Fruit fly (Drosophila melanogaster) S2 (cell line): ENCODE measurements around the gene grass.

ENCODE experiments used
- CG8478 ChIP-seq: fragments of >200 bp; optimal IDR thresholded peaks from 2 replicates; lab custom pipeline; 2018
- CTCF ChIP-seq, 2 experiments: fragments of >200 bp; optimal IDR thresholded peaks; 2 replicates each; lab custom pipeline; 2018

grass gene

DNA sequence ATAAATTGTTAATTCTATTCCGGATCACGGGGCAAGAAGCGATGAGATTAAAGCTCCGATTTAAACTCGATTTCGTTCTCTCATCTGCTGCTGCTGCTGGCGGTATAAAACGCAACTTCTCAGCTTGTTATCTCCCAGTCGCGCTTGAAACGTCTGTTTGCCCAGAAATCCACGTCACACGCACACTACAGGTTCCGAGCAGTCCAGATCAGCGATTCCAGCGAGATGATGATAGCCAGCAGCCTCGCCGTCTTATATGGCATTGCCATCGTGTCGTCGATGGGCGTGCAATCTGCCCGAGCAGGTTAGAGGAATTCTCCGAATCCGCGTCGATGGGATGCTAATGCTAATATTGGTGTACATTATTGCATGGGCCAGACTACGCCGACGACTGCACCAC is at the start of gene grass:
grass (plus strand) TSS at position 135 of the 400 bp plus-strand sequence.
- no peak for TF ChIP-seq CTCF (optimal IDR thresholded peaks at IDR 0.05; lab: Kevin White, UChicago)
- no peak for TF ChIP-seq CG8478

DNA sequence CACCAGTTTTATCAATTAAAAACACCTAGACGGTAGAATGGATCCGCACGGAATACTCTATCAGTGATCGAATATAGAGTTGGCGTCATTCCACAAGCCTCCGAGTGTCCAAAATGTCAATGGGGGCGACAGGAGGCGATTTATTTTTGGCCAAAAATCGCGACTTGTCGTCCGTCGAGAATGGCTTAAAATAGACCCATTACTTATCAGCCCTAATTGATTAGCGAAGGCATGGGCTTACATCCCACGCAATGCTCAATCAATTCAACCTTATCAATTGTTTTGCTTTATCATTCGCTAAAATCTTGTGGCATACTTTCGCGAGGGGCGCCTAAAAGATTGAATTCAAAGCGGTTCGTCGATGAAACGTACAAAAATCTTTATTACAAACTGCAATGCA is 49.6 kb upstream of the grass start:
- no peak for TF ChIP-seq CTCF (optimal IDR thresholded peaks at IDR 0.05; lab: Kevin White, UChicago)
- no peak for TF ChIP-seq CG8478

DNA sequence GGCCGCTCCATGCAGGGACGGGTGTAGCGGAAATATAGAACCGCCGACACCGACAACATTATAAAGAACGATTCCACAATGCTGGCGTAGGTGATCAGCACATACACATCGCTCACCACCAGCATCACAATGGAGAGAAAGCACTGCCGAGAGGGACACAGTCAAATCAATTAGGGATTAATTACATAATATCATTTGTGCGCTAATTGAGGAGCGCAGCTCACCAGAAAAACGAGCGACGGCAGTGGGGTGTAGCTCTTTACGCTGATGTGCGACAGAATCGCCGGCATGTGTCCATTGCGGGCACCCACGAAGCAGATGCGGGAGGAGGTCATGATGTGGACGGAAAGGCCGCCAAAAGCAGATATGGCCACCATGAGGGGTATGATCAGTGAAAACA is 48.3 kb upstream of the grass start:
- TF ChIP-seq CG8478 (no peak), CTCF (optimal IDR thresholded peaks at IDR 0.05; lab: Kevin White, UChicago) (no peak)

DNA sequence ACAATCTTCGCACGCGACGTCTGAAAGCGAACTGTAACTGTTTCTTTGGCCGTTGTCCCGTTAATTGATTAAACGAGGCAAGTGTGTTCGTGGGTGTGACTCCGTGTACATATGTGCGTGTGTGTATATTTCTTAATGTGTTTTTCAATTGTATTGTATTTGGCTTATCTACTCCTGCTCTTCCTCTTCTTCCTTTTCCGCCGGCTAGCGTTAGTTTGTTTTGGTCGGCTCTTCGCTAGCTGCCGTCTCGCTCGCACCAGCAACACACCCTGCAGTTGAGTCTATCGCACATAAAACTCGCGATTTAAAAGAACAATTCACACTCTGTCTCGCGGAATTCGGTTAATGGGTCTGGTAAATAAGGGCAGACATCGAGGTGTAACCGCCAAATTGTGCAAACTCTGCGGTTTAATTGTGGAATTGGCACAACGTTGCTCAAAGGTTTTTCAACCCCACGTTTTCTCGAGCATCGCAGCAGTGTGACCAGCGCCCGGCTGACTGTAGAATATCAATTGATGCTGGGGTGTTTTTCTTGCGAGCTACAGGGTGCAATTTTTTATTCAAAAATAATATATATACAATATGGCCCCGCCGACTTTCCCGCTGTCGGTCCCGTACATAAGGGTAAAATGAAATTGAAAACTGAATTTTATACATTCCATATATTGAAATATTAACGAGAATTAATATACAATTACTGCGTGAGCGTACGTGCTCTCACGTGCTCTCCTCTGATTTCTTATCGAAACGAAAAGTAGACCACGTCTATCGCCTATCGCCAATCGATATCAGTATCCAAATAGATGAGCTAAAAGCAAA is 45.8 kb upstream of the grass start, which contains the start of the genes gb and CG5815:
gb (minus strand) TSS at position 487 of the 819 bp plus-strand sequence.
CG5815 (plus strand) TSS at position 783 of the 819 bp plus-strand sequence.
- TF ChIP-seq CG8478 (no peak), CTCF (optimal IDR thresholded peaks at IDR 0.05; lab: Kevin White, UChicago) (no peak)

DNA sequence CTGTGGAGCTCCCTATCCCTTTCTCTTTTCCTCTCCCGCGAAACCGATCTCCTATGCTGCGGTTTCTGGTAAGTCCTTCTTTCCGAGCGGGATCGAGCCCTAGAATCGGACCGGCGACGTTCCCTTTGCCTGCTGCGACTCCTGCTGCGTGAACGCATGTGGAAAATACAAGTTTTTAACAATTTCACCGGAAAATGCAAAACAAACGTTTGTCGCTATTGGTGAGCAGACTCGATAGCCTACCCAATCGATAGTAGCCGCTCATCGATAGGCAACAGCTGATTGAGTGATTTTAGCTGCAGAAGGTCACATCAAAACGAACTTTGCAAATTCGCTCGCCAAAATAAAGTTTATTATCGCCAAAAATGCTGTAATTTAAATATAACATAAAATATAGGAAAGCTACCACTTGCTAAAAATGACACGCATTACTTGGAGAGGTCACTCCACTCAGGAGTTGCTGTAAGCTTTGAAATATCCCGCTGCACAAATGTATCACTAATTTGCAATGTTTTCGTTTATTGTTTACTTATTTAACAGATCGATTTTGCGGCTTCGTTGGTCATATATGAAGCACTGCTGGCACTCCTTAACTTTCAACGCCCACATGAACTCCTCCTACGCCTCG is 41.2 kb upstream of the grass start, which contains the start of the genes CG6066 and CG5880:
CG6066 (minus strand) TSS at position 243 of the 628 bp plus-strand sequence.
CG5880 (plus strand) TSS at position 281 of the 628 bp plus-strand sequence.
- TF ChIP-seq CTCF (optimal IDR thresholded peaks at IDR 0.05; lab: Kevin White, UChicago) (peak in 1 of 2 experiments; percentile 0), CG8478 (no peak)

DNA sequence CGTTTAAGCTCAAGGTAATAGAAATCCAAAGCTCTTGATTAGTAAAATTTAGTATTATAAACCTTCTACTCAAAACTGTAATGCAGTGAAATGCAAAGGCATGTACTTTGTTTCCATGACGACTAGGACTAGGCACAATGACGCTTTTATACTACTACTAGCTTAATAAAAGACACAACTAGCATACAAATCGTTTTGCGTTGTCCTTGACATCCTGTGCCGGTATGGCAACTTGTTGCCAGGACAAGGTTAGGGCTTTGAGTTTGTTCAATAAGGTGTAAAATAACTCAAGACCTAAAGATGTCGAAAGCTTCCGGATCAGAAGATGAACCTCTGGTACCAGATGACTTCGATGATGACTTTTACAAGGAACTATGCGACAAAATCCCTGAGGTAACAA is 39.4 kb upstream of the grass start, which contains the start of gene CG5882:
CG5882 (plus strand) TSS at position 301 of the 400 bp plus-strand sequence.
- no peak for TF ChIP-seq CTCF (optimal IDR thresholded peaks at IDR 0.05; lab: Kevin White, UChicago)
- no peak for TF ChIP-seq CG8478

DNA sequence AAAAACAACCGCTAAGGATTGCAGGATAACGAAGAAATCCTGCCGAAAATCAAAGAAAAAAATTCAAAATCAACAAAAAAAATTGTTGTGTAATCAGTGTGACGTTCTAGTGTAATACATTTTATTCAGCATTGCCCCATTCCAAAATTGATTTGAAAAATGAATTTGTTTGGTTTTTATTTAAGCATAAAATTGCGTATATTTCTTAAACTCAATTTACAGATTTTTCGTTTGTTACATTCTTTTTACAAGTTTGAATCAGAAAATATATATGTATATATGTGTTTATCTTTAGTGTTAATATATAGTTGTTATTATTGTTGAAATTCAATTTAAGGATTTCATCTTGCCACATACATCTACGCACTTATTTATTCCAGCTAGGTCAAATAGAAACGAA is 33.2 kb upstream of the grass start, which contains the start of gene CG6059:
CG6059 (minus strand) TSS at position 101 of the 400 bp plus-strand sequence.
- TF ChIP-seq CTCF (optimal IDR thresholded peaks at IDR 0.05; lab: Kevin White, UChicago) (no peak), CG8478 (no peak)

DNA sequence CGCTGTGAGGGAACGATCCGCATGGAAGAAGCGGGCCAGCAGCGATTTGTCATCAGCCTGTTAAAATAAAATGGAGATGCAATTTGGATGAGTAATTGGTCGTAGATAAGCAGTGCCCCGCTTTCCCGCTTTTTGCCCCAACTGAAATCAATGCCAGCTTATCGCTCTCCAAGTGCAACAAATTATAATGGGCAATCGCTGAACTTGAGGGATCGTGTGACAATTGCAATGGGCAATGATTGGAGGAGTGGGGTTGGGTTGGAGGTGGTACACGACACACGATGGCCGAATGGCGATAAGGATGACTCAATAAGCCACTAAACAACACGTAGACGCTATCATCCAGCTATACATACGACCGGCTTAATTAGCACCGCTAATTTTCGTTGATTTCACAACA is 29.0 kb upstream of the grass start:
- no peak for TF ChIP-seq CTCF (optimal IDR thresholded peaks at IDR 0.05; lab: Kevin White, UChicago)
- TF ChIP-seq CG8478, result no peak

DNA sequence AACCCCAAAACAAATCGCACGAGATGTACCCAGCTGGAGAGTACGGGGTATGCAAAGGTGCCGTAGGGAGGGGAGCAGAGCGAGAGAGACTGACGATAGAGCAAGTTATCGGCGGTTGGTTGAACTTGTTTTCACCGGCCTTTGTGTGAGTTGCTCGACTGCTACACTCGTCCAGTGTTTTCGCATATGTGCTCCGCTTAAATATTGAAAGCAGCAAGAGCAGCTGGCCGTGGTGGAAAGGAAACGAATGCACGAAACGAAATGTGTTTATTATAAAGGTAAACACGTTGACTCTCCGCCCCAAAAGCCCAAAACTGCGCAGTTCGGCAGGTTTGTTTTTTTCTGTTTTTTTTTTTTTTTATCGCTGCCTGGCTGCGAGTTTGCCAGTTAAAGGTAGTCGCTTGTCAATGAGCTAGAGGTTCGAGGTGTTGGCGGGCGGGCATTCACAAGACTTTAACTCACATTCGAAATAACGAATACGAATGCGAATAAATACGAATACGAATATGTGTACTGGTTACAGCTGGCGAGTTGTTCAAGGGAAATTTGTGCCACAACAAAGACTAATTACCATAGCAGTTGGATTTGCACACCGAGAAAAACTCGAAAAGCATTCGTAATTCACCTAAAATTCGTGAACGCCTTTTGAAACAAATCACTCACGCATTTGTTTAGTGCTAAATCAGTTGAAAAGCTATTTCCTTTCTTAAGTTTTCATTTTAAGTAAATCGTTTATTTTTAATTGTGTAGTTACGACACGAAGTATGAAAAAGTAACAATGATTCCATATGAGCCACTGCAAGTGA is 28.0 kb upstream of the grass start:
- TF ChIP-seq CTCF (optimal IDR thresholded peaks at IDR 0.05; lab: Kevin White, UChicago) (no peak), CG8478 (no peak)

DNA sequence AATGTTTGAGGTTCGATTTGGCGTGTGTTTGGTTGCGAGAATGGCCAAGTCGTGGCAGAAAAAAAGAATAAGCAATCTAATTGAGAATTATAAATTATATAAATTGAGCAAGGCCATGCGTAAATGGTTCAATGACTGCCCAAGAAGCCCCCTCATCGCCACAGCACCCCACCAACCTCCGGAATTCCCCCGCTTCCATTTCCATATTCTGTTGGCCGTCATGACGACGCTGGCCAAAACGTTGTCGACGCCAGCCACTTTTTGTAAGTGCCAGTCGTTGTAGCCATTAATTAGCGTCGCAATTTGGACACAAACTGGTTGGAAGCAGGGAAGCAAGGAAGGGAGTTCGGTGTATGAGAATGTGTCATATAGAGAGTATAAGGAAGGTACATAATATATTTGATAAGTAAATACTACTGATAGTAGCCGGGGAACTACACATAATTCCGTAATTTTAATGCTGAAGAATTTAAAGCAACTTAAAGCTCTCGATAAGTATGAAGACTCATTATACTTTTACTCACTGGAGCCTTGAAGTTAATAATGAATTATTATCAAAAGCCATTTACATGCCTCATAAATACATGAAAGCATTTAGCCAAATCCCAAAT is 27.1 kb upstream of the grass start:
- TF ChIP-seq CG8478 (no peak), CTCF (optimal IDR thresholded peaks at IDR 0.05; lab: Kevin White, UChicago) (no peak)

DNA sequence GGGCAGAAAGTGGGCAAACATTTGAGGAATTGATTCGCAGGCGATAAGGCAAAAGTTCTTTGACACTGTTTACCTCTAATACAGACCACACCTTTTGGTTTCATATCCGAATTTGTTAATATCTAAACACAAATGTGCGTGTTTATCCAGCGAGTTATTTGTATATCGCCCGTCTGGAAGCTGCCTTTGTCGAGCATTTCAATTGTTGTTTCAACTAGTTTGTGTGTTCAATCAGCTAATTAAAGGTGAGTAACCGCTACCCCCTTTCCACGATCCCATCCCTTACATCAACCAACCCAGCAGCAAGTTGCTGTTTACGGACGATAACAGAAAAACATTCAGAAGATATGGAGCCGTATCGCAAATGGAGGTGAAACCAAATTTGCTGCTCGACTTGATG is 26.3 kb upstream of the grass start:
- TF ChIP-seq CG8478, result no peak
- no peak for TF ChIP-seq CTCF (optimal IDR thresholded peaks at IDR 0.05; lab: Kevin White, UChicago)

DNA sequence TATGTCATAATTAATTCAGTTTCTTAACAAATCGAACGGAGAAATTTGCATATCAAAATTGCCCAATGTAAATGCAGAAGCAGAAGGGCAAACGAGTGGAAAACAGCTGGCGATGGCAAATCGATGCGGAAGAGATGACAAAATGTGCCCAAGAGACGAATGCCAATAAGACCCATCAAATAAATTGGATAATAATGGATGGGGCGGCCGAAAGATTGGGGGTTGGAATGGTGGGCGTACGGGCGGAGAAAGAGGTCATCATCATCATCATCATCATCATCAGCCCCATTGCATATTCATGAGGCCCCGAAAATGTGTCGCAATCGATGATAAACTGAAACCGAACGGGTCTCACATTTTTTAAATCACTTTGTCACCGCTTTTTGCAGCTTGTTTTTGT is 23.8 kb upstream of the grass start:
- TF ChIP-seq CG8478 (no peak), CTCF (optimal IDR thresholded peaks at IDR 0.05; lab: Kevin White, UChicago) (no peak)

DNA sequence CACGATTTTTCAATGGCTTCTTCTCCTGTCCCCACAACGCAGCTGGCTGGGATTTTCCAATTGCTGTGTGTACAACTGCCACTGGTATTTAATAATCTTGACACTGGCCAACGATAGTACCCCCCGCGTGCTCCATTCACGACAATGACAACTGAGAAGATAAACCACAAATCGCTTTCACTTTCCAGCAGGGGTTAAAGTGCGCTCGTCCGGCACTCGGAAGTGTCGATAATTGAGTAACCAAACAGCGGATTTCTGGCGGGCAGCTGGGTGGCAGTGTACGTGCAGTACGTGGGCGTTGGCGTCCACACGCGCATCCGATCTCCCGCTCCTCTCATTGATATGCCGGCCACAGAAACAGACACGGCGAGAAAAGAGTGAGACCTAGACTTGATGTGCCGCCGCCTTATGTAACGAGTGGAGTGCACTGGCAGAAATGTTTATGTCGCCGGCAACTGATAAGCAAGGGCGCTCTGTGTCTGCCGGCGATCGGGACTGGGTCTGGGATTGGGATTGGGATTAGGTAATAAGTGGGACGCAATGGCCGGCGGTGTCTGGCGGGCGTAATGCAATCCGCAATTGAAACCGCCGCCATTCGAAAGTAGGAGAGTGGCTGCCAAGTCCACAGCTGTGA is 22.9 kb upstream of the grass start:
- TF ChIP-seq CG8478 (no peak), CTCF (optimal IDR thresholded peaks at IDR 0.05; lab: Kevin White, UChicago) (no peak)
